Worm (Caenorhabditis elegans): ENCODE measurements around the gene F35C8.5.
A peak's percentile ranks its signal among the peaks of the same experiment; 100 is the strongest.

F35C8.5 gene

ce11 chrX:5319214-5319838, 46.3 kb upstream of the F35C8.5 start (continued):
- TF ChIP-seq ztf-18 (tag; optimal IDR thresholded peaks at IDR 0.05) (peak; percentile 27), cebp-1 (GFP tag; IDR thresholded peaks at IDR 0.05) (no peak), cebp-1 (tag; optimal IDR thresholded peaks at IDR 0.05) (no peak), Y56A3A.18 (GFP tag; IDR thresholded peaks at IDR 0.05) (peak; percentile 65; the same call in 1 of the 2 replicates), attf-6 (GFP tag; IDR thresholded peaks at IDR 0.05) (no peak), ztf-3 (GFP tag; optimal IDR thresholded peaks at IDR 0.05) (no peak), die-1 (tag; optimal IDR thresholded peaks at IDR 0.05) (peak; percentile 83), lsy-27 (tag; optimal IDR thresholded peaks at IDR 0.05; ENCODE audit: borderline replicate concordance, insufficient read depth) (no peak), hlh-26 (GFP tag; conservative IDR thresholded peaks at IDR 0.05) (no peak), chd-7 (tag; optimal IDR thresholded peaks at IDR 0.05) (no peak), F39B2.1 (GFP tag; IDR thresholded peaks at IDR 0.05) (no peak), ZK185.1 (tag; optimal IDR thresholded peaks at IDR 0.05; ENCODE audit: poor library complexity, severe bottlenecking) (peak; percentile 84), madf-6 (GFP tag; IDR thresholded peaks at IDR 0.05) (no peak), F55B11.4 (tag; optimal IDR thresholded peaks at IDR 0.05; ENCODE audit: borderline replicate concordance, insufficient read depth) (no peak), tlf-1 (GFP tag; optimal IDR thresholded peaks at IDR 0.05) (no peak), egl-44 (GFP tag; IDR thresholded peaks at IDR 0.05) (peak; percentile 64; the same call in 1 of the 2 replicates), B0336.3 (GFP tag; IDR thresholded peaks at IDR 0.05) (no peak), him-1 (tag; optimal IDR thresholded peaks at IDR 0.05) (peak; percentile 85), efl-1 (GFP tag; optimal IDR thresholded peaks at IDR 0.05) (no peak), Y67H2A.10 (GFP tag; conservative IDR thresholded peaks at IDR 0.05) (no peak), Y53F4B.3 (GFP tag; IDR thresholded peaks at IDR 0.05) (no peak), mes-4 (tag; optimal IDR thresholded peaks at IDR 0.05) (peak; percentile 72), cebp-2 (GFP tag; IDR thresholded peaks at IDR 0.05) (no peak), nhr-90 (tag; optimal IDR thresholded peaks at IDR 0.05) (no peak), C17E4.6 (GFP tag; IDR thresholded peaks at IDR 0.05) (no peak), sptf-2 (GFP tag; optimal IDR thresholded peaks at IDR 0.05) (no peak), nfyb-1 (GFP tag; IDR thresholded peaks at IDR 0.05) (no peak), F33H1.4 (GFP tag; IDR thresholded peaks at IDR 0.05) (0 out of 2 replicates have a peak, but pooled peaks have one; percentile 26), bed-1 (GFP tag; IDR thresholded peaks at IDR 0.05) (no peak), ceh-79 (tag; optimal IDR thresholded peaks at IDR 0.05) (no peak), Y95B8A.8 (GFP tag; IDR thresholded peaks at IDR 0.05) (no peak), nfya-2 (GFP tag; IDR thresholded peaks at IDR 0.05) (no peak), dpff-1 (tag; optimal IDR thresholded peaks at IDR 0.05) (no peak), F57A8.1 (GFP tag; optimal IDR thresholded peaks at IDR 0.05) (no peak), unc-62 (GFP tag; optimal IDR thresholded peaks at IDR 0.05) (no peak), B0261.1 (tag; optimal IDR thresholded peaks at IDR 0.05) (peak; percentile 93)

DNA sequence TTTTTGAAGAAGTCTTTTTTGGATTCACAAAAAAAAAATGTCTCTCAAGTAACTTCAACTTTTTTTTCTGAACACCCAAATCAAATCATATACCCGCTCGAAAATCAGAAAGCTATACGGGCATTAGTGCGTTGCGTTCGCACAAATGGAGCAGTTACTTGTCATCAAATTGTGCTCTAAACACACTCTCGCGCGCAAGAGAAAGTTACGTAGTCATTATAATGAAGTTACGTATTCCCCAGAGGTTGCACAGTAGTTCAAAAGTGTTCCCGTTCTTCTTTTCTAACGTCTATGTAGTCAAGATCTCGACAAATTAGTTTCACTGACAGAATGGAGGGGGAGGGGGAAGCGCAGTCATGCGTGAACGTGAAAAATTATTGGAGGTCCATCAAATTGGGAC, 44.0 kb upstream of the F35C8.5 start:
- TF ChIP-seq tlf-1 (GFP tag; optimal IDR thresholded peaks at IDR 0.05) (no peak), nhr-120 (GFP tag; IDR thresholded peaks at IDR 0.05) (no peak), madf-3 (GFP tag; IDR thresholded peaks at IDR 0.05) (no peak), sea-2 (GFP tag; IDR thresholded peaks at IDR 0.05) (no peak), akir-1 (GFP tag; optimal IDR thresholded peaks at IDR 0.05) (no peak), C17E4.6 (GFP tag; IDR thresholded peaks at IDR 0.05) (no peak), snpc-1.1 (tag; optimal IDR thresholded peaks at IDR 0.05; ENCODE audit: insufficient read depth) (no peak), ztf-22 (GFP tag; optimal IDR thresholded peaks at IDR 0.05) (no peak), nfya-1 (tag; optimal IDR thresholded peaks at IDR 0.05; ENCODE audit: borderline replicate concordance, insufficient read depth) (no peak)

Measured in whole organism, young adult.